Worm (Caenorhabditis elegans) whole organism, L4 larva: ENCODE results near the gene ugt-17.

Experiments
- Y105C5A.15 ChIP-seq: fragments of 200-800 bp; sonication (Bioruptor generic); IDR thresholded peaks from 2 replicates; pipeline ENCODE4 v1.3.6; 2022; ENCODE audit warnings: missing genetic modification characterization, missing compliant biosample characterization
- ceh-28 ChIP-seq: fragments of 150-350 bp; optimal IDR thresholded peaks from 2 replicates; lab custom pipeline; 2014; ENCODE audit warnings: missing biosample characterization, missing genetic modification reagents, missing genetic modification characterization
- fkh-10 ChIP-seq: fragments of 150-350 bp; optimal IDR thresholded peaks from 2 replicates; lab custom pipeline; 2014; ENCODE audit warnings: missing biosample characterization, missing genetic modification reagents, missing genetic modification characterization
- gei-8 ChIP-seq: fragments of 200-800 bp; sonication (Bioruptor generic); optimal IDR thresholded peaks from 2 replicates; lab custom pipeline; 2018; ENCODE audit warnings: mild to moderate bottlenecking, missing genetic modification characterization, missing compliant biosample characterization
- hlh-11 ChIP-seq: fragments of 200-800 bp; sonication (Bioruptor generic); optimal IDR thresholded peaks from 2 replicates; lab custom pipeline; 2018; ENCODE audit warnings: mild to moderate bottlenecking, missing genetic modification characterization, missing compliant biosample characterization
- mep-1 ChIP-seq: fragments of 150-350 bp; sonication (generic microtip); optimal IDR thresholded peaks from 3 replicates; lab custom pipeline; 2014; ENCODE audit warnings: missing biosample characterization, missing genetic modification characterization
- nhr-42 ChIP-seq: fragments of 200-800 bp; sonication (Bioruptor generic); IDR thresholded peaks from 2 replicates; pipeline ENCODE4 v1.3.6; 2022; ENCODE audit warnings: missing genetic modification characterization, missing compliant biosample characterization
- nhr-77 ChIP-seq: fragments of 150-350 bp; optimal IDR thresholded peaks from 2 replicates; lab custom pipeline; 2014; ENCODE audit warnings: missing biosample characterization, missing genetic modification characterization
- pqm-1 ChIP-seq: sonication (generic microtip); optimal IDR thresholded peaks from 2 replicates; lab custom pipeline; 2017; ENCODE audit warnings: missing biosample characterization, missing genetic modification characterization
- set-16 ChIP-seq: fragments of 200-800 bp; sonication (Bioruptor generic); IDR thresholded peaks from 2 replicates; pipeline ENCODE4 v1.3.6; 2022; ENCODE audit warnings: missing genetic modification reagents, missing genetic modification characterization, missing compliant biosample characterization
- skn-1 ChIP-seq: fragments of 150-350 bp; optimal IDR thresholded peaks from 2 replicates; lab custom pipeline; 2014; ENCODE audit warnings: missing biosample characterization, missing genetic modification characterization
- zag-1 ChIP-seq: fragments of 150-350 bp; optimal IDR thresholded peaks from 2 replicates; lab custom pipeline; 2014; ENCODE audit warnings: missing biosample characterization, missing genetic modification characterization
- ztf-7 ChIP-seq: fragments of 150-350 bp; optimal IDR thresholded peaks from 2 replicates; lab custom pipeline; 2014; ENCODE audit warnings: missing biosample characterization, missing genetic modification characterization

- TF ChIP-seq mep-1 (no peak), ztf-7 (tag; lab: Kevin White, UChicago) (no peak), nhr-42 (GFP tag; lab: Robert Waterston, UW) (no peak), pqm-1 (tag; lab: Kevin White, UChicago) (no peak), fkh-10 (GFP tag; lab: Kevin White, UChicago) (no peak), skn-1 (no peak), gei-8 (GFP tag; lab: Kevin White, UChicago) (no peak), Y105C5A.15 (GFP tag; lab: Robert Waterston, UW) (no peak), ceh-28 (tag; lab: Kevin White, UChicago) (no peak), zag-1 (tag; lab: Kevin White, UChicago) (no peak), nhr-77 (tag; lab: Kevin White, UChicago) (no peak), set-16 (no peak), hlh-11 (tag; lab: Kevin White, UChicago) (no peak)
Measured at ce11 chrV:10070541-10070940, 34.2 kb downstream of the ugt-17 start, which contains the start of gene nhr-192.
